Worm (Caenorhabditis elegans) whole organism, L3 larva: ENCODE data around the gene sups-1.

Experiments
- R02D3.7 ChIP-seq: fragments of 150-350 bp; optimal IDR thresholded peaks from 2 replicates; lab custom pipeline; 2014; ENCODE audit warnings: missing biosample characterization, missing genetic modification characterization
- daf-12 ChIP-seq: fragments of 150-350 bp; optimal IDR thresholded peaks from 2 replicates; lab custom pipeline; 2014; ENCODE audit warnings: missing biosample characterization, missing genetic modification reagents, missing genetic modification characterization
- elt-3 ChIP-seq, 3 experiments: fragments of 150-350 bp in 1 of 3; sonication (generic microtip) in 2 of 3; optimal IDR thresholded peaks; 2 replicates in 2 of 3; 4 replicates in 1 of 3; lab custom pipeline; 2014 to 2017; ENCODE audit warnings: missing biosample characterization in 3 of 3, missing genetic modification characterization in 3 of 3
- lin-39 ChIP-seq: fragments of 150-350 bp; optimal IDR thresholded peaks from 2 replicates; lab custom pipeline; 2018; ENCODE audit warnings: missing biosample characterization, missing genetic modification reagents, missing genetic modification characterization
- lsy-12 ChIP-seq: sonication (generic microtip); optimal IDR thresholded peaks from 2 replicates; lab custom pipeline; 2016; ENCODE audit warnings: mild to moderate bottlenecking, missing genetic modification characterization, missing compliant biosample characterization
- nhr-23 ChIP-seq: fragments of 150-350 bp; optimal IDR thresholded peaks from 2 replicates; lab custom pipeline; 2014; ENCODE audit warnings: missing biosample characterization, missing genetic modification reagents, missing genetic modification characterization
- nhr-28 ChIP-seq: fragments of 150-350 bp; optimal IDR thresholded peaks from 2 replicates; lab custom pipeline; 2014; ENCODE audit warnings: missing biosample characterization, missing genetic modification characterization
- nhr-77 ChIP-seq: fragments of 150-350 bp; optimal IDR thresholded peaks from 2 replicates; lab custom pipeline; 2014; ENCODE audit warnings: missing biosample characterization, missing genetic modification characterization
- pha-4 ChIP-seq: fragments of 150-350 bp; optimal IDR thresholded peaks from 2 replicates; lab custom pipeline; 2014; ENCODE audit warnings: missing biosample characterization, missing genetic modification reagents, missing genetic modification characterization
- pqm-1 ChIP-seq: fragments of 150-350 bp; optimal IDR thresholded peaks from 2 replicates; lab custom pipeline; 2017; ENCODE audit warnings: missing biosample characterization, missing genetic modification characterization, inconsistent platforms
- sea-2 ChIP-seq: fragments of 150-350 bp; sonication (generic microtip); optimal IDR thresholded peaks from 4 replicates; lab custom pipeline; 2014; ENCODE audit warnings: missing biosample characterization, missing genetic modification reagents, missing genetic modification characterization
- snpc-4 ChIP-seq: fragments of 150-350 bp; optimal IDR thresholded peaks from 2 replicates; lab custom pipeline; 2014; ENCODE audit warnings: missing biosample characterization, missing genetic modification characterization
- ztf-11 ChIP-seq: fragments of 150-350 bp; optimal IDR thresholded peaks from 2 replicates; lab custom pipeline; 2014; ENCODE audit warnings: missing biosample characterization, missing genetic modification characterization
- ztf-4 ChIP-seq: fragments of 150-350 bp; optimal IDR thresholded peaks from 2 replicates; lab custom pipeline; 2014; ENCODE audit warnings: missing biosample characterization, missing genetic modification characterization

ce11 chrX:5976206-5976960 is 27.6 kb upstream of the sups-1 start:
- no peak for TF ChIP-seq pqm-1
- no peak for TF ChIP-seq sea-2 (GFP tag; lab: Kevin White, UChicago)
- no peak for TF ChIP-seq R02D3.7
- no peak for TF ChIP-seq nhr-28
- TF ChIP-seq ztf-11 (tag; lab: Kevin White, UChicago), result no peak
- TF ChIP-seq lsy-12 (tag; lab: Kevin White, UChicago), result no peak
- no peak for TF ChIP-seq pha-4 (tag; lab: Kevin White, UChicago)
- TF ChIP-seq daf-12, result no peak
- TF ChIP-seq lin-39 (tag; lab: Kevin White, UChicago), result peak; percentile 61
- TF ChIP-seq elt-3 (tag; optimal IDR thresholded peaks at IDR 0.05; lab: Kevin White, UChicago), result no peak
- no peak for TF ChIP-seq nhr-77 (tag; lab: Kevin White, UChicago)
- no peak for TF ChIP-seq nhr-23 (tag; lab: Kevin White, UChicago)
- no peak for TF ChIP-seq snpc-4
- no peak for TF ChIP-seq ztf-4 (tag; lab: Kevin White, UChicago)
